2 fruit fly cellular contexts compared by ENCODE assay signal in genomic region chr3L:1195202-1195601, dm6.
A peak's percentile ranks its signal among the peaks of the same experiment; 100 is the strongest.
TF ChIP-seq lines count a peak whose summit lies in the region.

TSS of gene LysX (minus strand) at chr3L:1195302.

- no peak for TF ChIP-seq CTCF in whole organism, embryonic (GFP tag; optimal IDR thresholded peaks at IDR 0.05; lab: Kevin White, UChicago)

TF ChIP-seq in whole organism, embryonic, 481 proteins besides CTCF, POLR2A, EP300 and RAD21:
- TF ChIP-seq slp2 (GFP tag; optimal IDR thresholded peaks at IDR 0.05; lab: Kevin White, UChicago) (no peak), btn (GFP tag; optimal IDR thresholded peaks at IDR 0.05; lab: Kevin White, UChicago) (no peak), hb (GFP tag; IDR thresholded peaks at IDR 0.05; lab: Robert Waterston, UW; ENCODE audit: partially characterized antibody) (0 out of 3 replicates have a peak, but pooled peaks have one; percentile 41), CG14441 (GFP tag; IDR thresholded peaks at IDR 0.05; lab: Robert Waterston, UW) (no peak), chif (GFP tag; optimal IDR thresholded peaks at IDR 0.05; lab: Kevin White, UChicago) (no peak), MBD-R2 (GFP tag; IDR thresholded peaks at IDR 0.05; lab: Robert Waterston, UW) (no peak), grau (tag; optimal IDR thresholded peaks at IDR 0.05; lab: Kevin White, UChicago) (no peak)

TF ChIP-seq in whole organism, prepupa, 60 proteins besides CTCF, POLR2A, EP300 and RAD21:
- TF ChIP-seq CG8319 (GFP tag; optimal IDR thresholded peaks at IDR 0.05; lab: Kevin White, UChicago): no peak
- TF ChIP-seq Eip78C (GFP tag; lab: Kevin White, UChicago): peak; percentile 0
- TF ChIP-seq pdm3 (GFP tag; optimal IDR thresholded peaks at IDR 0.05; lab: Kevin White, UChicago): no peak
